Worm (Caenorhabditis elegans): ENCODE results near the gene clec-31.

ce11 chrV:16888788-16889325 is 31.0 kb upstream of the clec-31 start, which contains the start of the genes ifas-2 and fbxa-44:
- no peak for TF ChIP-seq nhr-237 (tag; optimal IDR thresholded peaks at IDR 0.05)
- TF ChIP-seq pha-4 (tag; optimal IDR thresholded peaks at IDR 0.05) = no peak
- no peak for TF ChIP-seq hlh-1 (tag; optimal IDR thresholded peaks at IDR 0.05)
- TF ChIP-seq unc-62 (GFP tag; optimal IDR thresholded peaks at IDR 0.05) = no peak
